Fruit fly (Drosophila melanogaster) whole organism, adult: ENCODE measurements around the gene Arpc5.

Experiments used
- CG11617 ChIP-seq: fragments of 200-800 bp; sonication (Bioruptor generic); optimal IDR thresholded peaks from 2 replicates; lab custom pipeline; 2017; ENCODE audit warnings: mild to moderate bottlenecking, missing biosample characterization, missing genetic modification reagents, missing genetic modification characterization
- CG12768 ChIP-seq: fragments of 200-800 bp; sonication (Bioruptor generic); optimal IDR thresholded peaks from 2 replicates; lab custom pipeline; 2017; ENCODE audit warnings: missing biosample characterization, missing genetic modification characterization, mild to moderate bottlenecking, moderate library complexity, missing genetic modification reagents
- CG14711 ChIP-seq: fragments of 200-800 bp; sonication (Bioruptor generic); optimal IDR thresholded peaks from 2 replicates; lab custom pipeline; 2018; ENCODE audit warnings: missing biosample characterization, mild to moderate bottlenecking, missing genetic modification characterization, moderate library complexity
- CG1620 ChIP-seq: fragments of 200-800 bp; sonication (Bioruptor generic); optimal IDR thresholded peaks from 2 replicates; lab custom pipeline; 2016; ENCODE audit warnings: missing biosample characterization, missing genetic modification characterization
- CG33017 ChIP-seq: fragments of 200-800 bp; sonication (Bioruptor generic); optimal IDR thresholded peaks from 2 replicates; lab custom pipeline; 2018; ENCODE audit warnings: missing biosample characterization, mild to moderate bottlenecking, missing genetic modification characterization, moderate library complexity
- CG5204 ChIP-seq: fragments of 200-800 bp; sonication (Bioruptor generic); optimal IDR thresholded peaks from 2 replicates; lab custom pipeline; 2016; ENCODE audit warnings: missing biosample characterization, missing genetic modification characterization
- CG7045 ChIP-seq: fragments of 200-800 bp; sonication (Bioruptor generic); optimal IDR thresholded peaks from 2 replicates; lab custom pipeline; 2017; ENCODE audit warnings: missing biosample characterization, mild to moderate bottlenecking, missing genetic modification characterization
- CG7101 ChIP-seq: fragments of 200-800 bp; sonication (Bioruptor generic); optimal IDR thresholded peaks from 2 replicates; lab custom pipeline; 2018; ENCODE audit warnings: missing biosample characterization, mild to moderate bottlenecking, missing genetic modification characterization, moderate library complexity
- Clk ChIP-seq: fragments of 200-800 bp; sonication (Bioruptor generic); optimal IDR thresholded peaks from 2 replicates; lab custom pipeline; 2017; ENCODE audit warnings: missing biosample characterization, missing genetic modification characterization
- Crg-1 ChIP-seq: fragments of 200-800 bp; sonication (Bioruptor generic); optimal IDR thresholded peaks from 2 replicates; lab custom pipeline; 2016; ENCODE audit warnings: missing biosample characterization, missing genetic modification characterization
- Hr96 ChIP-seq: fragments of 200-800 bp; sonication (Bioruptor generic); optimal IDR thresholded peaks from 2 replicates; lab custom pipeline; 2016; ENCODE audit warnings: missing biosample characterization, missing genetic modification characterization
- Mnt ChIP-seq: fragments of 200-800 bp; sonication (Bioruptor generic); optimal IDR thresholded peaks from 2 replicates; lab custom pipeline; 2016; ENCODE audit warnings: missing biosample characterization, mild to moderate bottlenecking, missing genetic modification characterization
- bab1 ChIP-seq: fragments of 200-800 bp; sonication (Bioruptor generic); optimal IDR thresholded peaks from 3 replicates; lab custom pipeline; 2019; ENCODE audit warnings: missing biosample characterization, mild to moderate bottlenecking, missing genetic modification characterization, moderate library complexity
- cic ChIP-seq: fragments of 200-800 bp; sonication (Bioruptor generic); optimal IDR thresholded peaks from 2 replicates; lab custom pipeline; 2017; ENCODE audit warnings: missing biosample characterization, mild to moderate bottlenecking, missing genetic modification characterization, moderate library complexity
- cnc ChIP-seq, 2 experiments: fragments of >200 bp; optimal IDR thresholded peaks; 2 replicates each; lab custom pipeline; 2017
- kay ChIP-seq: fragments of 200-800 bp; sonication (Bioruptor generic); peaks from one replicate; lab custom pipeline; 2016; ENCODE audit warnings: missing biosample characterization, missing genetic modification characterization, borderline replicate concordance
- ovo ChIP-seq: fragments of 200-800 bp; sonication (Bioruptor generic); optimal IDR thresholded peaks from 2 replicates; lab custom pipeline; 2016; ENCODE audit warnings: missing biosample characterization, missing genetic modification characterization
- pad ChIP-seq: fragments of 200-800 bp; sonication (Bioruptor generic); optimal IDR thresholded peaks from 3 replicates; lab custom pipeline; 2017; ENCODE audit warnings: missing biosample characterization, missing genetic modification characterization, mild to moderate bottlenecking, moderate library complexity, missing genetic modification reagents
- tj ChIP-seq: fragments of 200-800 bp; sonication (Bioruptor generic); optimal IDR thresholded peaks from 3 replicates; lab custom pipeline; 2017; ENCODE audit warnings: missing biosample characterization, mild to moderate bottlenecking, missing genetic modification characterization, moderate library complexity
- toe ChIP-seq: fragments of 200-800 bp; sonication (Bioruptor generic); optimal IDR thresholded peaks from 2 replicates; lab custom pipeline; 2016; ENCODE audit warnings: missing biosample characterization, missing genetic modification characterization

Arpc5 gene

dm6 chr2L:2576565-2577360 is 3.3 kb upstream of the Arpc5 start, which contains the start of gene insv:
Gene insv (minus strand): TSS chr2L:2576997.
- TF ChIP-seq CG7045 (GFP tag; lab: Kevin White, UChicago): no peak
- peak; percentile 68 for TF ChIP-seq CG14711 (tag; lab: Kevin White, UChicago)

- TF ChIP-seq CG12768 (GFP tag; lab: Kevin White, UChicago): no peak
- no peak for TF ChIP-seq CG11617 (GFP tag; lab: Kevin White, UChicago)
- TF ChIP-seq Clk (GFP tag; lab: Kevin White, UChicago): no peak
- peak; percentile 36 for TF ChIP-seq CG14711 (tag; lab: Kevin White, UChicago)
- TF ChIP-seq bab1 (GFP tag; lab: Kevin White, UChicago): no peak
- TF ChIP-seq toe: no peak
- no peak for TF ChIP-seq cnc (optimal IDR thresholded peaks at IDR 0.05; lab: Kevin White, UChicago)
Observed at dm6 chr2L:2577361-2577737, 2.7 kb upstream of the Arpc5 start, which contains the start of gene Elba2. Gene Elba2 (plus strand): TSS chr2L:2577687.

dm6 chr2L:2584461-2585056 is 4.5 kb downstream of the Arpc5 start:
- TF ChIP-seq cic (GFP tag; lab: Kevin White, UChicago) (no peak), pad (GFP tag; lab: Kevin White, UChicago) (peak; percentile 60), Clk (GFP tag; lab: Kevin White, UChicago) (no peak), bab1 (GFP tag; lab: Kevin White, UChicago) (no peak), ovo (GFP tag; lab: Kevin White, UChicago) (no peak), CG7045 (GFP tag; lab: Kevin White, UChicago) (no peak), CG11617 (GFP tag; lab: Kevin White, UChicago) (no peak), Mnt (GFP tag; lab: Kevin White, UChicago) (peak; percentile 16), CG33017 (peak; percentile 41), Hr96 (GFP tag; lab: Kevin White, UChicago) (peak; percentile 10), CG12768 (GFP tag; lab: Kevin White, UChicago) (peak; percentile 46), kay (GFP tag; lab: Kevin White, UChicago) (peak; percentile 97), CG14711 (tag; lab: Kevin White, UChicago) (no peak), toe (no peak), tj (GFP tag; lab: Kevin White, UChicago) (peak; percentile 33), CG1620 (GFP tag; lab: Kevin White, UChicago) (no peak), cnc (optimal IDR thresholded peaks at IDR 0.05; lab: Kevin White, UChicago) (no peak), CG5204 (GFP tag; lab: Kevin White, UChicago) (no peak), Crg-1 (GFP tag; lab: Kevin White, UChicago) (no peak)

- no peak for TF ChIP-seq cnc (optimal IDR thresholded peaks at IDR 0.05; lab: Kevin White, UChicago)
- TF ChIP-seq tj (GFP tag; lab: Kevin White, UChicago): no peak
- peak; percentile 53 for TF ChIP-seq pad (GFP tag; lab: Kevin White, UChicago)
- TF ChIP-seq CG14711 (tag; lab: Kevin White, UChicago): peak; percentile 3
- TF ChIP-seq Crg-1 (GFP tag; lab: Kevin White, UChicago): peak; percentile 74
- no peak for TF ChIP-seq toe
- TF ChIP-seq CG1620 (GFP tag; lab: Kevin White, UChicago): peak; percentile 58
- peak; percentile 47 for TF ChIP-seq Mnt (GFP tag; lab: Kevin White, UChicago)
- TF ChIP-seq ovo (GFP tag; lab: Kevin White, UChicago): peak; percentile 29
- no peak for TF ChIP-seq kay (GFP tag; lab: Kevin White, UChicago)
- TF ChIP-seq CG12768 (GFP tag; lab: Kevin White, UChicago): peak; percentile 26
- no peak for TF ChIP-seq bab1 (GFP tag; lab: Kevin White, UChicago)
- TF ChIP-seq Hr96 (GFP tag; lab: Kevin White, UChicago): peak; percentile 41
- peak; percentile 62 for TF ChIP-seq CG7101 (tag; lab: Kevin White, UChicago)
- TF ChIP-seq CG7045 (GFP tag; lab: Kevin White, UChicago): peak; percentile 1
- TF ChIP-seq cic (GFP tag; lab: Kevin White, UChicago): peak; percentile 6
- peak; percentile 17 for TF ChIP-seq Clk (GFP tag; lab: Kevin White, UChicago)
Observed at dm6 chr2L:2585285-2585684, 5.2 kb downstream of the Arpc5 start, which contains the start of gene Drp1. Gene Drp1 (minus strand): TSS chr2L:2585430.

- no peak for TF ChIP-seq cic (GFP tag; lab: Kevin White, UChicago)
- no peak for TF ChIP-seq toe
- TF ChIP-seq CG11617 (GFP tag; lab: Kevin White, UChicago): no peak
- TF ChIP-seq Mnt (GFP tag; lab: Kevin White, UChicago): no peak
- TF ChIP-seq CG1620 (GFP tag; lab: Kevin White, UChicago): no peak
- no peak for TF ChIP-seq bab1 (GFP tag; lab: Kevin White, UChicago)
- no peak for TF ChIP-seq CG7045 (GFP tag; lab: Kevin White, UChicago)
- no peak for TF ChIP-seq tj (GFP tag; lab: Kevin White, UChicago)
- TF ChIP-seq CG7101 (tag; lab: Kevin White, UChicago): no peak
- TF ChIP-seq CG14711 (tag; lab: Kevin White, UChicago): no peak
- TF ChIP-seq CG33017: no peak
- TF ChIP-seq Crg-1 (GFP tag; lab: Kevin White, UChicago): no peak
- TF ChIP-seq pad (GFP tag; lab: Kevin White, UChicago): no peak
Observed at dm6 chr2L:2591569-2591968, 11.5 kb downstream of the Arpc5 start, which contains the start of gene CG15394. Gene CG15394 (plus strand): TSS chr2L:2591869.
